Worm (Caenorhabditis elegans) whole organism, L4 larva: Measurements from ENCODE around the gene nop-1.

Source experiments
- F26F4.8 ChIP-seq: fragments of 200-800 bp; sonication (Bioruptor generic); conservative IDR thresholded peaks from 2 replicates; pipeline ENCODE4 v1.3.6; 2022; ENCODE audit warnings: missing genetic modification characterization, missing compliant biosample characterization
- F49E8.2 ChIP-seq: sonication (generic microtip); optimal IDR thresholded peaks from 2 replicates; lab custom pipeline; 2016; ENCODE audit warnings: missing compliant biosample characterization, mild to moderate bottlenecking, missing genetic modification characterization, borderline replicate concordance
- T20F7.1 ChIP-seq: fragments of 200-800 bp; sonication (Bioruptor generic); optimal IDR thresholded peaks from 2 replicates; lab custom pipeline; 2018; ENCODE audit warnings: mild to moderate bottlenecking, missing genetic modification characterization, missing compliant biosample characterization
- ZK337.2 ChIP-seq: fragments of 200-800 bp; sonication (Bioruptor generic); IDR thresholded peaks from 2 replicates; pipeline ENCODE4 v1.3.6; 2022; ENCODE audit warnings: missing genetic modification reagents, missing genetic modification characterization, missing compliant biosample characterization
- aha-1 ChIP-seq: fragments of 150-350 bp; peaks from one replicate; lab custom pipeline; 2014; ENCODE audit warnings: missing biosample characterization, missing genetic modification characterization
- ceh-20 ChIP-seq: fragments of 200-800 bp; sonication (Bioruptor generic); IDR thresholded peaks from 2 replicates; pipeline ENCODE4 v1.3.6; 2022; ENCODE audit warnings: missing genetic modification reagents, missing genetic modification characterization, missing compliant biosample characterization
- ceh-32 ChIP-seq: sonication (generic microtip); optimal IDR thresholded peaks from 2 replicates; lab custom pipeline; 2016; ENCODE audit warnings: mild to moderate bottlenecking, missing genetic modification characterization, missing compliant biosample characterization; ENCODE audit not compliant: poor library complexity
- ceh-62 ChIP-seq: sonication (generic microtip); optimal IDR thresholded peaks from 2 replicates; lab custom pipeline; 2017; ENCODE audit warnings: missing biosample characterization, missing genetic modification characterization
- ces-1 ChIP-seq: fragments of 150-350 bp; sonication (generic microtip); optimal IDR thresholded peaks from 4 replicates; lab custom pipeline; 2014; ENCODE audit warnings: missing biosample characterization, missing genetic modification reagents, missing genetic modification characterization
- ctbp-1 ChIP-seq: fragments of 200-800 bp; sonication (Bioruptor generic); IDR thresholded peaks from 2 replicates; pipeline ENCODE4 v1.3.6; 2022; ENCODE audit warnings: missing genetic modification reagents, missing genetic modification characterization, missing compliant biosample characterization
- dmd-6 ChIP-seq: fragments of 200-800 bp; sonication (Bioruptor generic); IDR thresholded peaks from 2 replicates; pipeline ENCODE4 v1.3.6; 2022; ENCODE audit warnings: missing genetic modification reagents, missing genetic modification characterization, missing compliant biosample characterization
- dpl-1 ChIP-seq: fragments of 150-350 bp; optimal IDR thresholded peaks from 2 replicates; lab custom pipeline; 2014; ENCODE audit warnings: missing biosample characterization, missing genetic modification reagents, missing genetic modification characterization
- dve-1 ChIP-seq: sonication (generic microtip); optimal IDR thresholded peaks from 2 replicates; lab custom pipeline; 2017; ENCODE audit warnings: antibody characterized with exemption, mild to moderate bottlenecking, missing genetic modification characterization, missing compliant biosample characterization; ENCODE audit not compliant: insufficient read depth
- egl-27 ChIP-seq: sonication (generic microtip); optimal IDR thresholded peaks from 3 replicates; lab custom pipeline; 2017; ENCODE audit warnings: missing biosample characterization, missing genetic modification reagents, missing genetic modification characterization
- egl-43 ChIP-seq: fragments of 200-800 bp; sonication (Bioruptor generic); IDR thresholded peaks from 2 replicates; pipeline ENCODE4 v1.3.6; 2022; ENCODE audit warnings: missing genetic modification reagents, missing genetic modification characterization, missing compliant biosample characterization
- fkh-10 ChIP-seq: fragments of 150-350 bp; optimal IDR thresholded peaks from 2 replicates; lab custom pipeline; 2014; ENCODE audit warnings: missing biosample characterization, missing genetic modification reagents, missing genetic modification characterization
- gei-8 ChIP-seq: fragments of 200-800 bp; sonication (Bioruptor generic); optimal IDR thresholded peaks from 2 replicates; lab custom pipeline; 2018; ENCODE audit warnings: mild to moderate bottlenecking, missing genetic modification characterization, missing compliant biosample characterization
- hlh-11 ChIP-seq: fragments of 200-800 bp; sonication (Bioruptor generic); optimal IDR thresholded peaks from 2 replicates; lab custom pipeline; 2018; ENCODE audit warnings: mild to moderate bottlenecking, missing genetic modification characterization, missing compliant biosample characterization
- hlh-30 ChIP-seq: sonication (generic microtip); optimal IDR thresholded peaks from 2 replicates; lab custom pipeline; 2017; ENCODE audit warnings: antibody characterized with exemption, mild to moderate bottlenecking, missing genetic modification characterization, missing compliant biosample characterization; ENCODE audit not compliant: insufficient read depth
- lim-7 ChIP-seq: fragments of 200-800 bp; sonication (Bioruptor generic); IDR thresholded peaks from 2 replicates; pipeline ENCODE4 v1.3.6; 2022; ENCODE audit warnings: missing genetic modification characterization, missing compliant biosample characterization
- lin-38 ChIP-seq: fragments of 200-800 bp; sonication (Bioruptor generic); IDR thresholded peaks from 2 replicates; pipeline ENCODE4 v1.3.6; 2022; ENCODE audit warnings: missing genetic modification reagents, missing genetic modification characterization, missing compliant biosample characterization
- lsy-2 ChIP-seq, 2 experiments: fragments of 150-350 bp in 1 of 2; sonication (generic microtip) in 1 of 2; optimal IDR thresholded peaks; 2 replicates each; lab custom pipeline; 2014 to 2017; ENCODE audit warnings: missing biosample characterization in 2 of 2, missing genetic modification characterization in 2 of 2
- mdl-1 ChIP-seq, 2 experiments: fragments of 150-350 bp in 1 of 2; sonication (generic microtip) in 1 of 2; optimal IDR thresholded peaks; 2 replicates each; lab custom pipeline; 2014 to 2017; ENCODE audit warnings: missing biosample characterization in 2 of 2, missing genetic modification characterization in 2 of 2
- nhr-11 ChIP-seq: fragments of 150-350 bp; optimal IDR thresholded peaks from 2 replicates; lab custom pipeline; 2014; ENCODE audit warnings: missing biosample characterization, missing genetic modification characterization
- nhr-237 ChIP-seq: sonication (generic microtip); optimal IDR thresholded peaks from 2 replicates; lab custom pipeline; 2017; ENCODE audit warnings: missing biosample characterization, missing genetic modification characterization
- nhr-28 ChIP-seq: fragments of 150-350 bp; optimal IDR thresholded peaks from 2 replicates; lab custom pipeline; 2014; ENCODE audit warnings: missing biosample characterization, missing genetic modification characterization
- nhr-41 ChIP-seq: fragments of 200-800 bp; sonication (Bioruptor generic); IDR thresholded peaks from 2 replicates; pipeline ENCODE4 v1.3.6; 2022; ENCODE audit warnings: missing genetic modification reagents, missing genetic modification characterization, missing compliant biosample characterization
- nhr-42 ChIP-seq: fragments of 200-800 bp; sonication (Bioruptor generic); IDR thresholded peaks from 2 replicates; pipeline ENCODE4 v1.3.6; 2022; ENCODE audit warnings: missing genetic modification characterization, missing compliant biosample characterization
- nhr-48 ChIP-seq: sonication (generic microtip); optimal IDR thresholded peaks from 2 replicates; lab custom pipeline; 2016; ENCODE audit warnings: mild to moderate bottlenecking, missing genetic modification characterization, missing compliant biosample characterization
- nhr-76 ChIP-seq: fragments of 150-350 bp; optimal IDR thresholded peaks from 2 replicates; lab custom pipeline; 2014; ENCODE audit warnings: missing biosample characterization, missing genetic modification characterization
- nhr-77 ChIP-seq: fragments of 150-350 bp; optimal IDR thresholded peaks from 2 replicates; lab custom pipeline; 2014; ENCODE audit warnings: missing biosample characterization, missing genetic modification characterization
- rbr-2 ChIP-seq: sonication (generic microtip); optimal IDR thresholded peaks from 2 replicates; lab custom pipeline; 2016; ENCODE audit warnings: missing genotype, missing genetic modification characterization, missing compliant biosample characterization
- saeg-2 ChIP-seq: fragments of 200-800 bp; sonication (Bioruptor generic); IDR thresholded peaks from 2 replicates; pipeline ENCODE4 v1.3.6; 2022; ENCODE audit warnings: missing genetic modification reagents, missing genetic modification characterization, missing compliant biosample characterization
- snpc-4 ChIP-seq: fragments of 150-350 bp; optimal IDR thresholded peaks from 2 replicates; lab custom pipeline; 2014; ENCODE audit warnings: missing biosample characterization, missing genetic modification characterization
- tra-1 ChIP-seq: fragments of 200-800 bp; sonication (Bioruptor generic); IDR thresholded peaks from 2 replicates; pipeline ENCODE4 v1.3.6; 2022; ENCODE audit warnings: missing genetic modification reagents, missing genetic modification characterization, missing compliant biosample characterization
- unc-62 ChIP-seq, 3 experiments: fragments of 150-350 bp in 1 of 3; sonication (generic microtip); optimal IDR thresholded peaks in 2 of 3; peaks in 1 of 3; 1 replicate in 1 of 3; 2 replicates in 2 of 3; lab custom pipeline; 2014 to 2017; ENCODE audit warnings: missing biosample characterization in 3 of 3, missing genetic modification characterization in 3 of 3, missing genetic modification reagents in 3 of 3, missing genotype in 1 of 3
- zfp-2 ChIP-seq: sonication (generic microtip); optimal IDR thresholded peaks from 2 replicates; lab custom pipeline; 2016; ENCODE audit warnings: mild to moderate bottlenecking, missing genetic modification characterization, missing compliant biosample characterization

The nop-1 gene

ce11 chrIII:5991142-5991930 lies 32.8 kb downstream of the nop-1 start, which contains the start of gene T04C9.2:
Gene T04C9.2, plus strand, starts transcription at chrIII:5991880.
- TF ChIP-seq dve-1 (tag; lab: Kevin White, UChicago) (peak; percentile 50), unc-62 (GFP tag; optimal IDR thresholded peaks at IDR 0.05 in 1 of 2; lab: Kevin White, UChicago) (no peak), unc-62 (tag; optimal IDR thresholded peaks at IDR 0.05; lab: Kevin White, UChicago) (no peak), nhr-42 (GFP tag; lab: Robert Waterston, UW) (no peak), dpl-1 (GFP tag; lab: Kevin White, UChicago) (no peak), saeg-2 (no peak), gei-8 (GFP tag; lab: Kevin White, UChicago) (no peak), nhr-237 (tag; lab: Kevin White, UChicago) (no peak), nhr-11 (no peak), nhr-76 (tag; lab: Kevin White, UChicago) (no peak), hlh-30 (tag; lab: Kevin White, UChicago) (peak; percentile 38), dmd-6 (GFP tag; lab: Robert Waterston, UW) (peak; percentile 51; the same call in 1 of the 2 replicates), nhr-77 (tag; lab: Kevin White, UChicago) (no peak), lim-7 (no peak), lin-38 (GFP tag; lab: Robert Waterston, UW) (no peak), zfp-2 (no peak), F49E8.2 (tag; lab: Kevin White, UChicago) (no peak), ZK337.2 (GFP tag; lab: Robert Waterston, UW) (no peak), aha-1 (tag; lab: Kevin White, UChicago) (peak; percentile 82), nhr-28 (tag; lab: Kevin White, UChicago) (no peak), ceh-20 (GFP tag; lab: Robert Waterston, UW) (peak; percentile 57; the same call in 1 of the 2 replicates), egl-27 (tag; lab: Kevin White, UChicago) (no peak), snpc-4 (no peak), fkh-10 (GFP tag; lab: Kevin White, UChicago) (peak; percentile 55), F26F4.8 (GFP tag; lab: Robert Waterston, UW) (no peak), nhr-41 (GFP tag; lab: Robert Waterston, UW) (no peak), ceh-62 (tag; lab: Kevin White, UChicago) (no peak), egl-43 (no peak), mdl-1 (tag; optimal IDR thresholded peaks at IDR 0.05; lab: Kevin White, UChicago) (no peak), hlh-11 (tag; lab: Kevin White, UChicago) (peak; percentile 44), T20F7.1 (no peak), ctbp-1 (GFP tag; lab: Robert Waterston, UW) (0 out of 2 replicates have a peak, but pooled peaks have one; percentile 45), lsy-2 (tag; optimal IDR thresholded peaks at IDR 0.05; lab: Kevin White, UChicago) (peak in 1 of 2 experiments; percentile 20)
- TF ChIP-seq, all 104 proteins: peak for 9

ce11 chrIII:5992043-5992442 lies 33.5 kb downstream of the nop-1 start:
- TF ChIP-seq nhr-48 (tag; lab: Kevin White, UChicago): no peak
- no peak for TF ChIP-seq nhr-28 (tag; lab: Kevin White, UChicago)
- TF ChIP-seq rbr-2: peak; percentile 16
- no peak for TF ChIP-seq tra-1 (GFP tag; lab: Robert Waterston, UW)
- TF ChIP-seq ces-1 (GFP tag; lab: Kevin White, UChicago): peak; percentile 88
- TF ChIP-seq lsy-2 (tag; optimal IDR thresholded peaks at IDR 0.05; lab: Kevin White, UChicago): peak in 1 of 2 experiments; percentile 7
- TF ChIP-seq ceh-32 (tag; lab: Kevin White, UChicago): no peak
- 0 out of 2 replicates have a peak, but pooled peaks have one; percentile 36 for TF ChIP-seq ctbp-1 (GFP tag; lab: Robert Waterston, UW)
- no peak for TF ChIP-seq ceh-62 (tag; lab: Kevin White, UChicago)
